Worm (Caenorhabditis elegans): Measurements from ENCODE around the gene coel-1.

ce11 chrX:4260297-4260696 is 5.2 kb upstream of the coel-1 start, which contains the start of gene C52B9.4:
- TF ChIP-seq blmp-1 (tag; optimal IDR thresholded peaks at IDR 0.05; ENCODE audit: insufficient read depth) (no peak), elt-3 (tag; optimal IDR thresholded peaks at IDR 0.05) (no peak), aly-2 (tag; optimal IDR thresholded peaks at IDR 0.05) (no peak), egl-27 (tag; optimal IDR thresholded peaks at IDR 0.05) (peak; percentile 14), sma-9 (GFP tag; optimal IDR thresholded peaks at IDR 0.05) (peak; percentile 42), sma-9 (tag; optimal IDR thresholded peaks at IDR 0.05) (no peak), lin-13 (GFP tag; optimal IDR thresholded peaks at IDR 0.05) (no peak), mdl-1 (tag; optimal IDR thresholded peaks at IDR 0.05) (no peak), nhr-10 (tag; optimal IDR thresholded peaks at IDR 0.05) (no peak), ZK546.5 (tag; optimal IDR thresholded peaks at IDR 0.05) (no peak)
